Worm (Caenorhabditis elegans): ENCODE results near the gene aakb-2.

aakb-2 gene

DNA sequence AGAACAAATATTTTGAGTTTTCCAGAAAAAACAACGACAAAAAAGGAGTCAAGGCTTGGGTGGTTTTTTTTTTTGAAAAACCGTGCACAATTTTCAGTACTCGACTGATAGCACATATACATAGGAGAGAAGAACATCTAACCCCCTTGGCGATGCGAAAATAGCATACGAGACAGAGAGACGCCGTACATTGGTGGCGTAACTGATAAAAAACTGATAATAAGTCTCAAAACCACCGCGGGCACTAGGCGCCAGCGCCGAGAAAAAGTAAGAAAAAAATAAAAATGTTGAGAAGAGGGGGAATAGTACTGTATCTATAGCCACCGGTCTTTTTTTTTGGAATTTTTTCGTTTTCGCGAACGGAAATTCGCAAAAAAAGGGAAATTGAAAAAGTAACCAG lies 41.4 kb upstream of the aakb-2 start:
- no peak for TF ChIP-seq K12H6.12 (tag; optimal IDR thresholded peaks at IDR 0.05)
- no peak for TF ChIP-seq cebp-1 (GFP tag; IDR thresholded peaks at IDR 0.05)
- no peak for TF ChIP-seq cebp-1 (tag; optimal IDR thresholded peaks at IDR 0.05)
- no peak for TF ChIP-seq rpc-1 (optimal IDR thresholded peaks at IDR 0.05)
- TF ChIP-seq rpc-1 (tag; optimal IDR thresholded peaks at IDR 0.05): no peak
- TF ChIP-seq mel-28 (tag; optimal IDR thresholded peaks at IDR 0.05; ENCODE audit: borderline replicate concordance): no peak
- peak; percentile 63; the same call in 1 of the 2 replicates for TF ChIP-seq hmg-1.2 (GFP tag; IDR thresholded peaks at IDR 0.05)
- TF ChIP-seq unc-62 (GFP tag; optimal IDR thresholded peaks at IDR 0.05): no peak
- TF ChIP-seq ztf-22 (GFP tag; optimal IDR thresholded peaks at IDR 0.05): no peak
- TF ChIP-seq pha-4 (tag; optimal IDR thresholded peaks at IDR 0.05): no peak
- no peak for TF ChIP-seq ceh-79 (tag; optimal IDR thresholded peaks at IDR 0.05)
- TF ChIP-seq sdz-38 (tag; optimal IDR thresholded peaks at IDR 0.05): no peak
- TF ChIP-seq Y67H2A.10 (GFP tag; conservative IDR thresholded peaks at IDR 0.05): no peak
- TF ChIP-seq F57A8.1 (GFP tag; optimal IDR thresholded peaks at IDR 0.05): no peak
- no peak for TF ChIP-seq K11D2.4 (GFP tag; IDR thresholded peaks at IDR 0.05)
- TF ChIP-seq dox-1 (GFP tag; IDR thresholded peaks at IDR 0.05): 0 out of 2 replicates have a peak, but pooled peaks have one; percentile 8
- no peak for TF ChIP-seq ceh-27 (GFP tag; optimal IDR thresholded peaks at IDR 0.05)
- TF ChIP-seq ceh-40 (GFP tag; IDR thresholded peaks at IDR 0.05): no peak
- TF ChIP-seq tbx-9 (tag; optimal IDR thresholded peaks at IDR 0.05; ENCODE audit: borderline replicate concordance): no peak
- TF ChIP-seq Y53F4B.3 (GFP tag; IDR thresholded peaks at IDR 0.05): no peak
- no peak for TF ChIP-seq mes-4 (tag; optimal IDR thresholded peaks at IDR 0.05)
- no peak for TF ChIP-seq T07F8.4 (tag; optimal IDR thresholded peaks at IDR 0.05)
- 0 out of 2 replicates have a peak, but pooled peaks have one; percentile 47 for TF ChIP-seq B0336.3 (GFP tag; IDR thresholded peaks at IDR 0.05)
- peak; percentile 27; the same call in 1 of the 2 replicates for TF ChIP-seq mcd-1 (GFP tag; IDR thresholded peaks at IDR 0.05)
- no peak for TF ChIP-seq Y56A3A.18 (GFP tag; IDR thresholded peaks at IDR 0.05)
- TF ChIP-seq him-1 (tag; optimal IDR thresholded peaks at IDR 0.05): no peak
- peak; percentile 84 for TF ChIP-seq nhr-80 (tag; optimal IDR thresholded peaks at IDR 0.05)
- TF ChIP-seq egl-44 (GFP tag; IDR thresholded peaks at IDR 0.05): no peak
- TF ChIP-seq nhr-90 (tag; optimal IDR thresholded peaks at IDR 0.05): no peak
- no peak for TF ChIP-seq hlh-26 (GFP tag; conservative IDR thresholded peaks at IDR 0.05)
- TF ChIP-seq akir-1 (GFP tag; optimal IDR thresholded peaks at IDR 0.05): no peak
- TF ChIP-seq sea-2 (GFP tag; IDR thresholded peaks at IDR 0.05): no peak
- no peak for TF ChIP-seq tbp1 (GFP tag; optimal IDR thresholded peaks at IDR 0.05)
- TF ChIP-seq C06A6.2 (GFP tag; conservative IDR thresholded peaks at IDR 0.05): no peak
- TF ChIP-seq atf-7 (tag; optimal IDR thresholded peaks at IDR 0.05): no peak
- no peak for TF ChIP-seq ceh-91 (GFP tag; IDR thresholded peaks at IDR 0.05)
- TF ChIP-seq hlh-12 (tag; optimal IDR thresholded peaks at IDR 0.05): no peak
- TF ChIP-seq nhr-27 (tag; optimal IDR thresholded peaks at IDR 0.05): no peak
- TF ChIP-seq Y53G8AR.9 (GFP tag; conservative IDR thresholded peaks at IDR 0.05): no peak

ce11 chrIII:11197327-11197726 lies 39.6 kb upstream of the aakb-2 start:
- TF ChIP-seq attf-5 (GFP tag; optimal IDR thresholded peaks at IDR 0.05) (peak; percentile 35), hsf-1 (GFP tag; IDR thresholded peaks at IDR 0.05) (no peak), lin-54 (GFP tag; optimal IDR thresholded peaks at IDR 0.05) (peak; percentile 14), K11D2.4 (GFP tag; IDR thresholded peaks at IDR 0.05) (0 out of 2 replicates have a peak, but pooled peaks have one; percentile 35), F22D6.2 (tag; optimal IDR thresholded peaks at IDR 0.05) (no peak), B0336.3 (GFP tag; IDR thresholded peaks at IDR 0.05) (peak; percentile 78), mcd-1 (GFP tag; IDR thresholded peaks at IDR 0.05) (0 out of 2 replicates have a peak, but pooled peaks have one; percentile 4), cebp-1 (GFP tag; IDR thresholded peaks at IDR 0.05) (no peak), cebp-1 (tag; optimal IDR thresholded peaks at IDR 0.05) (peak; percentile 62), atf-7 (tag; optimal IDR thresholded peaks at IDR 0.05) (peak; percentile 66), tbp1 (GFP tag; optimal IDR thresholded peaks at IDR 0.05) (peak; percentile 17), ceh-40 (GFP tag; IDR thresholded peaks at IDR 0.05) (no peak), gei-17 (GFP tag; optimal IDR thresholded peaks at IDR 0.05) (no peak), dox-1 (GFP tag; IDR thresholded peaks at IDR 0.05) (0 out of 2 replicates have a peak, but pooled peaks have one; percentile 36), hlh-26 (GFP tag; conservative IDR thresholded peaks at IDR 0.05) (no peak), chd-7 (tag; optimal IDR thresholded peaks at IDR 0.05) (no peak), nhr-80 (tag; optimal IDR thresholded peaks at IDR 0.05) (peak; percentile 86), mes-4 (tag; optimal IDR thresholded peaks at IDR 0.05) (no peak), egrh-3 (GFP tag; IDR thresholded peaks at IDR 0.05) (peak; percentile 81), pbrm-1 (GFP tag; IDR thresholded peaks at IDR 0.05) (no peak), hmg-1.2 (GFP tag; IDR thresholded peaks at IDR 0.05) (peak; percentile 21; the same call in 1 of the 2 replicates)

Data from whole organism, young adult.